Worm (Caenorhabditis elegans): ENCODE data around the gene hut-1.

hut-1 gene

ce11 chrIII:12673382-12673970 is 37.9 kb upstream of the hut-1 start, which contains the start of the genes taf-7.2 and elpc-2 (continued):
- TF ChIP-seq unc-62 (GFP tag; optimal IDR thresholded peaks at IDR 0.05 in 1 of 2): peak in 1 of 2 experiments; percentile 26
- TF ChIP-seq unc-62 (tag; optimal IDR thresholded peaks at IDR 0.05): no peak
- TF ChIP-seq Y75B8A.6 (GFP tag; IDR thresholded peaks at IDR 0.05): no peak
- peak; percentile 94 for TF ChIP-seq mes-2 (tag; optimal IDR thresholded peaks at IDR 0.05; ENCODE audit: poor library complexity, severe bottlenecking)

DNA sequence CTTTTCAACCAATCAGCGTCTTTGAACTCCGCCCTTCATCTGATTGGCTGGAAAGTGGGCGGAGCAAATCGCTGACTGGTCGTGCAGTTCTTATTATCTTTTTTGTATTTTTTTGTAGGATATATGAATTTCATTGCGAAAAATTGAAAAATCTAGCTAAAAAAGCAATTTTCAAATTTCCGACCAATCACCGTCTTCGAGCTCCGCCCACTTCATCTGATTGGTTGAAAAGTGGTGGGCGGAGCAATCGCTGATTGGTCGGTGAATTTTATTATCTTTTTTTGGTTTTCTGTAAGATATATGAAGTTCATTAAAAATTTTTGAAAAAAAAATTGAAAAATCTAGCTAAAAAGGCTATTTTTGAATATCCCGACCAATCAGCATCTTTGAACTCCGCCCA is 31.1 kb upstream of the hut-1 start:
- no peak for TF ChIP-seq ceh-82 (tag; optimal IDR thresholded peaks at IDR 0.05)
- no peak for TF ChIP-seq aly-2 (tag; optimal IDR thresholded peaks at IDR 0.05)
- no peak for TF ChIP-seq madf-9 (GFP tag; conservative IDR thresholded peaks at IDR 0.05)
- TF ChIP-seq nhr-77 (tag; optimal IDR thresholded peaks at IDR 0.05): no peak
- no peak for TF ChIP-seq hlh-30 (tag; optimal IDR thresholded peaks at IDR 0.05; ENCODE audit: insufficient read depth)
- TF ChIP-seq nhr-10 (tag; optimal IDR thresholded peaks at IDR 0.05): no peak
- no peak for TF ChIP-seq duxl-1 (tag; optimal IDR thresholded peaks at IDR 0.05; ENCODE audit: poor library complexity)
- TF ChIP-seq fos-1 (tag; optimal IDR thresholded peaks at IDR 0.05): no peak
- no peak for TF ChIP-seq R02D3.7 (tag; optimal IDR thresholded peaks at IDR 0.05)
- TF ChIP-seq Y75B8A.6 (GFP tag; IDR thresholded peaks at IDR 0.05): no peak
- TF ChIP-seq nhr-102 (tag; optimal IDR thresholded peaks at IDR 0.05): no peak
- no peak for TF ChIP-seq ces-1 (GFP tag; optimal IDR thresholded peaks at IDR 0.05)
- no peak for TF ChIP-seq hif-1 (tag; optimal IDR thresholded peaks at IDR 0.05)
- TF ChIP-seq nhr-28 (tag; optimal IDR thresholded peaks at IDR 0.05): no peak
- TF ChIP-seq ceh-32 (tag; optimal IDR thresholded peaks at IDR 0.05; ENCODE audit: poor library complexity): no peak
- no peak for TF ChIP-seq saeg-2 (GFP tag; IDR thresholded peaks at IDR 0.05)
- no peak for TF ChIP-seq dve-1 (tag; optimal IDR thresholded peaks at IDR 0.05; ENCODE audit: insufficient read depth)
- TF ChIP-seq lin-15B (tag; optimal IDR thresholded peaks at IDR 0.05): no peak
- no peak for TF ChIP-seq nhr-76 (tag; optimal IDR thresholded peaks at IDR 0.05)
- no peak for TF ChIP-seq F10B5.3 (tag; optimal IDR thresholded peaks at IDR 0.05)

ce11 chrIII:12685372-12686298 is 25.7 kb upstream of the hut-1 start:
- no peak for TF ChIP-seq ZK337.2 (GFP tag; IDR thresholded peaks at IDR 0.05)
- TF ChIP-seq daf-12 (tag; optimal IDR thresholded peaks at IDR 0.05): no peak
- TF ChIP-seq madf-5 (GFP tag; IDR thresholded peaks at IDR 0.05): no peak
- no peak for TF ChIP-seq skn-1 (tag; optimal IDR thresholded peaks at IDR 0.05)
- TF ChIP-seq daf-8 (GFP tag; IDR thresholded peaks at IDR 0.05): no peak
- peak; percentile 50 for TF ChIP-seq Y48G9A.11 (GFP tag; IDR thresholded peaks at IDR 0.05)
- no peak for TF ChIP-seq sdz-12 (GFP tag; optimal IDR thresholded peaks at IDR 0.05)
- TF ChIP-seq D1046.2 (GFP tag; IDR thresholded peaks at IDR 0.05): 0 out of 2 replicates have a peak, but pooled peaks have one; percentile 62
- no peak for TF ChIP-seq zfp-2 (tag; optimal IDR thresholded peaks at IDR 0.05)
- TF ChIP-seq spr-3 (GFP tag; optimal IDR thresholded peaks at IDR 0.05): no peak
- TF ChIP-seq ama-1 (optimal IDR thresholded peaks at IDR 0.05): peak; percentile 58
- TF ChIP-seq daf-16 (GFP tag; optimal IDR thresholded peaks at IDR 0.05): no peak
- TF ChIP-seq daf-16 (tag; optimal IDR thresholded peaks at IDR 0.05): peak; percentile 3
- TF ChIP-seq aha-1 (tag): peak; percentile 58
- TF ChIP-seq aly-2 (tag; optimal IDR thresholded peaks at IDR 0.05): no peak
- TF ChIP-seq F26F4.8 (GFP tag; conservative IDR thresholded peaks at IDR 0.05): no peak
- no peak for TF ChIP-seq lim-7 (GFP tag; IDR thresholded peaks at IDR 0.05)
- no peak for TF ChIP-seq ztf-7 (tag; optimal IDR thresholded peaks at IDR 0.05)
- no peak for TF ChIP-seq nhr-76 (tag; optimal IDR thresholded peaks at IDR 0.05)
- no peak for TF ChIP-seq mxl-2 (GFP tag; conservative IDR thresholded peaks at IDR 0.05)
- TF ChIP-seq ceh-20 (GFP tag; IDR thresholded peaks at IDR 0.05): no peak
- TF ChIP-seq T20F7.1 (GFP tag; optimal IDR thresholded peaks at IDR 0.05): no peak
- no peak for TF ChIP-seq set-16 (GFP tag; IDR thresholded peaks at IDR 0.05)

Data from whole organism, L4 larva.